Worm (Caenorhabditis elegans): ENCODE data around the gene F54F12.2.

DNA sequence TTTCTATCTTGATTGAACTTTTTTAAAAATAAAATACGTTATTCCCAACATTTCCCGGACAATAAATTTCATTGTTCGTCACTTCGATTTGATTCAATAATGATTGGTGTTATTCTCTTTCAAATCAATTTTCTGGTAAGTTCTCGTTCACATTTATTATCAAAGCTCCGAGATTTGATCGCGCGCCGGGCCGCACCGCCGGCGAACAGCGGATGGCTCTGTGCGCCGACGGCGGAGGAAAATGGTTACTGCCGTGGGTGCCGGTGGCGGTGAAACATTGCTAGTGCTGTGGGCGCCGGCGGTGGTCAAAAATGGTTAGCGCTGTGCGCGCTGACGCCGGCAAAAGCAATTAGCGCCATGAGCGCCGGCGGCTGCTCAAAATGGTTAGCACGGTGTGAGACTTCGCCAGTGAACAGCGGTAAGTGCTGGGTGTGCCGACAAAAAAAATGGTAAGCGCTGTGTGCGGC lies 51.3 kb downstream of the F54F12.2 start, which contains the start of gene Y39E4B.13:
- TF ChIP-seq him-1 (tag; optimal IDR thresholded peaks at IDR 0.05) (no peak), W03F9.2 (tag; optimal IDR thresholded peaks at IDR 0.05) (no peak), dao-5 (tag; optimal IDR thresholded peaks at IDR 0.05) (no peak)
